Fruit fly (Drosophila melanogaster) Kc167 (cell line): Measurements from ENCODE around the gene JMJD4.

Experiments
- Myc ChIP-seq: fragments of >200 bp; optimal IDR thresholded peaks from 2 replicates; lab custom pipeline; 2017; ENCODE audit warnings: missing external identifiers
- Sin3A ChIP-seq: fragments of >200 bp; optimal IDR thresholded peaks from 2 replicates; lab custom pipeline; 2018; ENCODE audit warnings: missing external identifiers
- h ChIP-seq: fragments of >200 bp; optimal IDR thresholded peaks from 3 replicates; lab custom pipeline; 2018; ENCODE audit warnings: missing external identifiers
- insv ChIP-seq: fragments of >200 bp; optimal IDR thresholded peaks from 3 replicates; lab custom pipeline; 2018; ENCODE audit warnings: missing external identifiers
- psq ChIP-seq: fragments of >200 bp; optimal IDR thresholded peaks from 2 replicates; lab custom pipeline; 2017; ENCODE audit warnings: missing external identifiers
- ttk ChIP-seq: sonication (Bioruptor generic); optimal IDR thresholded peaks from 2 replicates; lab custom pipeline; 2017; ENCODE audit warnings: missing external identifiers

DNA sequence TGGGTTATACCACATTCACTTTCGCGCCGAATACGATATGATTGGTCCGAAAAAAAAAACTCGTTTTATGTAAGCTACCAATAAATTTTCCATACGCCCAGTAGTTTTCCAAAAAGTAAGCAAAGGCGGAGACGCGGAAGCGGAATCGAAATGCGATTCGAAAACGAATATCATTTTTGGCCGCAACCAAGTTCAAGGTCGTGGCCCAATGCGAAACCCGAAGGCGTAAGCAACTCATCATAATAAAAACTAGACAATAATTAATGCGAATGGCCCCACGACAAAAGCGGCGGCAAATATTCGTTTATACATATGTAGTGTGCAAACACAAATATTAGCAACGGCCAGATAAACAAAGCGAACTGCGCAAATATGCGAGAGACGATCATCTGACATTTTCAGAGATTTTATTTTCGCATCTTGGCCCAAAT, 22.6 kb downstream of the JMJD4 start:
- TF ChIP-seq psq (lab: Kevin White, UChicago) (no peak), Sin3A (lab: Kevin White, UChicago) (no peak), ttk (lab: Kevin White, UChicago) (no peak), insv (lab: Kevin White, UChicago) (no peak), h (lab: Kevin White, UChicago) (no peak), Myc (no peak)
